Worm (Caenorhabditis elegans): ENCODE data around the gene T04A11.4.

T04A11.4 gene

DNA sequence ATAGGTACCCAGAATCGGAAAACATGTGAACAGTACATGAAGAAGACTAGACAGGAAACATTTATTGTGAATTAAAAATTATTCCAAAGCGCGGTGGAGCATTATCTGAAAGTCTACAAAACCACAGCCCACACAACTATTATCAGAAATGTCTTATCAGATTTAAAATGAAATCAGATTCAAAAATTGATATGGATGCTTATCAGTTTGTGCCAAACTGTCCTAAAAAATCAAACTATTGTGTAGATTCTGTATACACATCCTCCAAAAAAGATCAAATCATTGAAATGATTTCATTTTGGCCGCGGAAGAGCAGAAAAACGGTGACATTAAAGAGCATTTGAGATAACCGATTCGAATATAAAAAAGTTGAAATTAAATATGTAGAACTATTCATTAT, 48.9 kb downstream of the T04A11.4 start, which contains the start of gene irg-4 (continued):
- TF ChIP-seq daf-12 (tag; optimal IDR thresholded peaks at IDR 0.05) (no peak), mes-2 (tag; optimal IDR thresholded peaks at IDR 0.05; ENCODE audit: poor library complexity, severe bottlenecking) (no peak), php-3 (GFP tag; IDR thresholded peaks at IDR 0.05) (0 out of 2 replicates have a peak, but pooled peaks have one; percentile 27), unc-62 (GFP tag; optimal IDR thresholded peaks at IDR 0.05 in 1 of 2) (no peak), unc-62 (tag; optimal IDR thresholded peaks at IDR 0.05) (no peak), ces-1 (GFP tag; optimal IDR thresholded peaks at IDR 0.05) (no peak), ceh-44 (GFP tag; IDR thresholded peaks at IDR 0.05) (no peak), nhr-28 (tag; optimal IDR thresholded peaks at IDR 0.05) (peak; percentile 81), lin-1 (GFP tag; IDR thresholded peaks at IDR 0.05) (0 out of 2 replicates have a peak, but pooled peaks have one; percentile 19), dmd-8 (GFP tag; IDR thresholded peaks at IDR 0.05) (no peak), ztf-11 (tag; optimal IDR thresholded peaks at IDR 0.05) (no peak), ceh-20 (GFP tag; IDR thresholded peaks at IDR 0.05) (no peak), F44E2.7 (GFP tag; IDR thresholded peaks at IDR 0.05) (no peak), nhr-111 (GFP tag; optimal IDR thresholded peaks at IDR 0.05) (no peak), Y5F2A.4 (GFP tag; optimal IDR thresholded peaks at IDR 0.05) (no peak), D1046.2 (GFP tag; IDR thresholded peaks at IDR 0.05) (no peak), F10B5.3 (tag; optimal IDR thresholded peaks at IDR 0.05) (no peak), Y48G9A.11 (GFP tag; IDR thresholded peaks at IDR 0.05) (no peak), daf-16 (GFP tag; optimal IDR thresholded peaks at IDR 0.05) (no peak), daf-16 (tag; optimal IDR thresholded peaks at IDR 0.05) (peak; percentile 55), T20F7.1 (GFP tag; optimal IDR thresholded peaks at IDR 0.05) (no peak), unc-130 (GFP tag; optimal IDR thresholded peaks at IDR 0.05) (no peak)

Data from whole organism, L4 larva.